Worm (Caenorhabditis elegans): ENCODE results near the gene srz-9.

The srz-9 gene

DNA sequence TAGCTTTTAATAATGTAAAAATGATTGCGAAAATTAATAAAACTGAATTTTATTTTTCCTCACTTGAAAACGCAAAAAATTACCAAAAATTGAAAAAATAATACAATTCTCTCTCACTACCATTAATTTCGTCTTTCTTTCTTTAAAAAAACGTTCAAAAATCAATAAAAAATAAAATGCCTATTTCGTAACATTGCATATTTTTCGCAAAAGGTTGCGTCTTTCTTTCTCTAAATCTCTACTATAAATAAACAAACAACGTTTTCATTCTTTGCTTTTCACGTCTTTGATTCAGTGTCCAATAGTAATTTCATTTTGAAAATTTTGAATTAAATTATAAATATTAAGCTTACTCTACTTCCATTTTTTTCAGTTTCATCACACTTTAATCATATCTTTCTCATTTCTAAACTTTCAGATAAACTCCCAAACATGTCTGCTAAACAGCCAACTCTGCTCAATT is 20.8 kb downstream of the srz-9 start, which contains the start of gene fbxa-37:
fbxa-37 (plus strand) TSS at position 413 of the 463 bp plus-strand sequence.
- no peak for TF ChIP-seq tab-1 (GFP tag; IDR thresholded peaks at IDR 0.05)
- TF ChIP-seq ref-1 (GFP tag; conservative IDR thresholded peaks at IDR 0.05) = no peak
- TF ChIP-seq flt-1 (GFP tag; IDR thresholded peaks at IDR 0.05) = no peak
- no peak for TF ChIP-seq cog-1 (tag; optimal IDR thresholded peaks at IDR 0.05)
- TF ChIP-seq klf-2 (GFP tag; conservative IDR thresholded peaks at IDR 0.05) = no peak
- TF ChIP-seq T22C8.4 (GFP tag; IDR thresholded peaks at IDR 0.05) = no peak
- no peak for TF ChIP-seq med-1 (GFP tag; optimal IDR thresholded peaks at IDR 0.05; ENCODE audit: insufficient read depth)
- TF ChIP-seq ztf-29 (GFP tag; IDR thresholded peaks at IDR 0.05) = no peak

DNA sequence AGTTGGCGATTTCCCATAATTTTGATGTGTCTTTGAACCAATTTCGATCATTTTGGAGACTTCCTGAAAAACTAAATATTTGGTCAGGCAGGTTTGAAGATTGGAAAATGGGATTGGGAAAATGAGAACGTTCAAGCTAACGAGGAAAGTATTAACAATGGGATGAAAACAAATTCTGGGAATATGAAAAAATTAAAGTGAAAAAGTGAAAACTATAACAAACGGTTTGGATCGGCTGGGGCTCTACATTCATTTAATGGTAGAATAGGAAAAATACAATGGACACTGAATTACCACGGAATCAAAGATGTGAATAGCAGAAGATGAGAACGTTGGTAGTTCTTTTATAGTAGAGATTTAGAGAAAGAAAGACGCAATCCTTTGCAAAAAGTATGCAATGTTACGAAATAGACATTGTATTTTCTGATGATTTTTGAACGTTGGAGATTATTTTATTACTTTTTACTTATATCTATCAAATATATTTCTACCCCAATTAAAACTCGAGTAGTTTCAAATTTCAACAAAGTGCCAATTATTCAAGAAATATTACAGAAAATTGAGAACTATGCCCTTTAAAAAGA is 24.8 kb downstream of the srz-9 start, which contains the start of gene fbxa-50:
fbxa-50 (minus strand) TSS at position 51 of the 584 bp plus-strand sequence.
- TF ChIP-seq ztf-29 (GFP tag; IDR thresholded peaks at IDR 0.05) (no peak), ref-1 (GFP tag; conservative IDR thresholded peaks at IDR 0.05) (no peak), T22C8.4 (GFP tag; IDR thresholded peaks at IDR 0.05) (no peak), ztf-23 (GFP tag; IDR thresholded peaks at IDR 0.05) (no peak), cog-1 (tag; optimal IDR thresholded peaks at IDR 0.05) (no peak), klf-2 (GFP tag; conservative IDR thresholded peaks at IDR 0.05) (no peak), flt-1 (GFP tag; IDR thresholded peaks at IDR 0.05) (no peak), tab-1 (GFP tag; IDR thresholded peaks at IDR 0.05) (no peak), med-1 (GFP tag; optimal IDR thresholded peaks at IDR 0.05; ENCODE audit: insufficient read depth) (no peak)

- TF ChIP-seq ztf-29 (GFP tag; IDR thresholded peaks at IDR 0.05) (no peak), flt-1 (GFP tag; IDR thresholded peaks at IDR 0.05) (no peak)
Measured at ce11 chrIII:1289139-1289538, 25.3 kb downstream of the srz-9 start.

DNA sequence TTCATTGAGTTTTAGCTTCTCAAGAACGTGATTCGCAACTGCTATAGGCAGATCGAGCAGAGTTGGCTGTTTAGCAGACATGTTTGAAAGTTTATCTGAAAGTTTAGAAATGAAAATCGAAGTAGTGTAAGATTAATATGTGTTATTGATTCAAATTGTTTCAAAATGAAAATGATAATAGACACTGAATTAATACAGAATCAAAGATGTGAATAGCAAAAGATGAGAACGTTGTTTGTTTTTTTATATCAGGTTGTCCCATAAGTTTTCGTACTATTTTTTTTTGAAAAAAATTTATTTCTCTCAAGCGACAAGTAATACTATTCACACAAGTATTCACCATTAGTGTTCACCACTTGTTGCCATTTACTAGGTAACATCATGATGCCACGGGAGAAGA is 29.3 kb downstream of the srz-9 start, which contains the start of gene fbxa-36:
fbxa-36 (minus strand) TSS at position 101 of the 400 bp plus-strand sequence.
- TF ChIP-seq ztf-23 (GFP tag; IDR thresholded peaks at IDR 0.05) = no peak
- TF ChIP-seq T22C8.4 (GFP tag; IDR thresholded peaks at IDR 0.05) = no peak
- TF ChIP-seq ztf-29 (GFP tag; IDR thresholded peaks at IDR 0.05) = no peak
- TF ChIP-seq klf-2 (GFP tag; conservative IDR thresholded peaks at IDR 0.05) = no peak
- no peak for TF ChIP-seq cog-1 (tag; optimal IDR thresholded peaks at IDR 0.05)
- TF ChIP-seq med-1 (GFP tag; optimal IDR thresholded peaks at IDR 0.05; ENCODE audit: insufficient read depth) = no peak
- no peak for TF ChIP-seq flt-1 (GFP tag; IDR thresholded peaks at IDR 0.05)
- TF ChIP-seq ref-1 (GFP tag; conservative IDR thresholded peaks at IDR 0.05) = no peak
- TF ChIP-seq tab-1 (GFP tag; IDR thresholded peaks at IDR 0.05) = no peak

ce11 chrIII:1295149-1295716 is 31.4 kb downstream of the srz-9 start, which contains the start of gene fbxa-35:
fbxa-35 (plus strand) TSS chrIII:1295666.
- TF ChIP-seq cog-1 (tag; optimal IDR thresholded peaks at IDR 0.05) = no peak
- TF ChIP-seq T22C8.4 (GFP tag; IDR thresholded peaks at IDR 0.05) = no peak
- TF ChIP-seq ztf-23 (GFP tag; IDR thresholded peaks at IDR 0.05) = no peak
- TF ChIP-seq ztf-29 (GFP tag; IDR thresholded peaks at IDR 0.05) = no peak
- no peak for TF ChIP-seq med-1 (GFP tag; optimal IDR thresholded peaks at IDR 0.05; ENCODE audit: insufficient read depth)
- no peak for TF ChIP-seq ref-1 (GFP tag; conservative IDR thresholded peaks at IDR 0.05)
- no peak for TF ChIP-seq tab-1 (GFP tag; IDR thresholded peaks at IDR 0.05)
- no peak for TF ChIP-seq flt-1 (GFP tag; IDR thresholded peaks at IDR 0.05)

DNA sequence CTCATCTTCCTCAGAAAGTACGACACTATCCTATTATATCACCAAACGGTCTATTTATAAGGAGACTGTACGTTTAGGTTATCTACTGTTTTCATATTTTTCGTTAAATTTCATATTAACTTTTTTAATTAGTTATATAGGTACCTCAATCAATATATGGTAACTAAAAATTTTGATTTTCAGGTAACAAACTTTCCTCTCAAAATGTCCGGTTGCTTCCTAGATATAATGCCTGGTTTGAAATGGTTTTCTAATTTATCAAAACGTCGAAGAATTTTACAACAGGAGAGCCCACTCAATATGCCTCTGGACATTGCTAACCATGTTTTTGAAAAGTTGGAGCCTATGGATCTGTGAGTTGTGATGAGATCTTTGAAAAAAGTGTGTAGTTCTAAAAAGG is 33.8 kb downstream of the srz-9 start, which contains the start of gene fbxa-28:
fbxa-28 (plus strand) TSS at position 301 of the 400 bp plus-strand sequence.
- TF ChIP-seq flt-1 (GFP tag; IDR thresholded peaks at IDR 0.05) (no peak), cog-1 (tag; optimal IDR thresholded peaks at IDR 0.05) (no peak), med-1 (GFP tag; optimal IDR thresholded peaks at IDR 0.05; ENCODE audit: insufficient read depth) (no peak), ref-1 (GFP tag; conservative IDR thresholded peaks at IDR 0.05) (no peak), tab-1 (GFP tag; IDR thresholded peaks at IDR 0.05) (no peak), ztf-29 (GFP tag; IDR thresholded peaks at IDR 0.05) (no peak)

- TF ChIP-seq ref-1 (GFP tag; conservative IDR thresholded peaks at IDR 0.05) = no peak
- TF ChIP-seq ztf-23 (GFP tag; IDR thresholded peaks at IDR 0.05) = no peak
- TF ChIP-seq tab-1 (GFP tag; IDR thresholded peaks at IDR 0.05) = no peak
- no peak for TF ChIP-seq flt-1 (GFP tag; IDR thresholded peaks at IDR 0.05)
- TF ChIP-seq klf-2 (GFP tag; conservative IDR thresholded peaks at IDR 0.05) = no peak
- TF ChIP-seq cog-1 (tag; optimal IDR thresholded peaks at IDR 0.05) = no peak
- TF ChIP-seq ztf-29 (GFP tag; IDR thresholded peaks at IDR 0.05) = no peak
Measured at ce11 chrIII:1303414-1303813, 39.6 kb downstream of the srz-9 start, which contains the start of gene fbxa-75. fbxa-75 (plus strand) TSS chrIII:1303714.

- TF ChIP-seq ref-1 (GFP tag; conservative IDR thresholded peaks at IDR 0.05) (no peak), cog-1 (tag; optimal IDR thresholded peaks at IDR 0.05) (no peak), flt-1 (GFP tag; IDR thresholded peaks at IDR 0.05) (no peak), tab-1 (GFP tag; IDR thresholded peaks at IDR 0.05) (no peak), ztf-29 (GFP tag; IDR thresholded peaks at IDR 0.05) (no peak), T22C8.4 (GFP tag; IDR thresholded peaks at IDR 0.05) (no peak), med-1 (GFP tag; optimal IDR thresholded peaks at IDR 0.05; ENCODE audit: insufficient read depth) (no peak)
Measured at ce11 chrIII:1307333-1307732, 43.5 kb downstream of the srz-9 start.

- TF ChIP-seq cog-1 (tag; optimal IDR thresholded peaks at IDR 0.05) = no peak
- TF ChIP-seq med-1 (GFP tag; optimal IDR thresholded peaks at IDR 0.05; ENCODE audit: insufficient read depth) = no peak
- no peak for TF ChIP-seq tab-1 (GFP tag; IDR thresholded peaks at IDR 0.05)
- no peak for TF ChIP-seq ref-1 (GFP tag; conservative IDR thresholded peaks at IDR 0.05)
Measured at ce11 chrIII:1308209-1308608, 44.4 kb downstream of the srz-9 start, which contains the start of gene fbxa-79. fbxa-79 (minus strand) TSS chrIII:1308294.

DNA sequence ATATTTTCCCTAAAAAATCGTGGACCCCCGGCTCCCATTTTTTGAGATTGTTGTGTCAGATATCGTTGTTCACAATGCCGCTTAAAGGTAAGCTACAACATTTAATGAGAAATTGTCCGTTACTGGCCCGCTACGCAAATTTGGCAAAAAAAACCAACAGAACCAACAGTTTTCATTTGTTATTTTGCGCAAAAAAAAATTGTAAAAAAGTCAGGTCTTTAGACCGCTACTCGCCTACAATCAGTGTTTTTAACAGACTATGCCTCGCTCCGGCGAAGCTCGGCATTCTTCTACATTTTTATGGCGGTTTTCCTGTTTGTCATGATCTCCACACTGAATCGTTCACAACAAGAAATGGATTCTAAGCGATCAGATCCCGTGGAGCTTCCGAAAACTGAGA is 45.1 kb downstream of the srz-9 start, which contains the start of gene Y82E9BL.12:
Y82E9BL.12 (plus strand) TSS at position 301 of the 400 bp plus-strand sequence.
- TF ChIP-seq flt-1 (GFP tag; IDR thresholded peaks at IDR 0.05) = no peak
- TF ChIP-seq cog-1 (tag; optimal IDR thresholded peaks at IDR 0.05) = no peak
- no peak for TF ChIP-seq T22C8.4 (GFP tag; IDR thresholded peaks at IDR 0.05)

All from whole organism, midembryonic.